Worm (Caenorhabditis elegans) whole organism, early embryonic: ENCODE data around the gene C29E4.10.

Experiments
- B0310.2 ChIP-seq: sonication (generic microtip); optimal IDR thresholded peaks from 2 replicates; lab custom pipeline; 2016; ENCODE audit warnings: mild to moderate bottlenecking, missing genetic modification characterization, missing compliant biosample characterization
- ama-1 ChIP-seq: fragments of 150-350 bp; optimal IDR thresholded peaks from 2 replicates; lab custom pipeline; 2014
- ceh-36 ChIP-seq: sonication (generic microtip); optimal IDR thresholded peaks from 2 replicates; lab custom pipeline; 2016; ENCODE audit warnings: missing genetic modification characterization, inconsistent platforms, missing compliant biosample characterization
- hmbx-1 ChIP-seq: sonication (generic microtip); optimal IDR thresholded peaks from 2 replicates; lab custom pipeline; 2016; ENCODE audit warnings: mild to moderate bottlenecking, missing genetic modification characterization, missing compliant biosample characterization
- pes-1 ChIP-seq: fragments of 200-800 bp; sonication (Bioruptor generic); IDR thresholded peaks from 2 replicates; pipeline ENCODE4 v1.3.6; 2022; ENCODE audit warnings: missing genetic modification reagents, missing genetic modification characterization, missing compliant biosample characterization

DNA sequence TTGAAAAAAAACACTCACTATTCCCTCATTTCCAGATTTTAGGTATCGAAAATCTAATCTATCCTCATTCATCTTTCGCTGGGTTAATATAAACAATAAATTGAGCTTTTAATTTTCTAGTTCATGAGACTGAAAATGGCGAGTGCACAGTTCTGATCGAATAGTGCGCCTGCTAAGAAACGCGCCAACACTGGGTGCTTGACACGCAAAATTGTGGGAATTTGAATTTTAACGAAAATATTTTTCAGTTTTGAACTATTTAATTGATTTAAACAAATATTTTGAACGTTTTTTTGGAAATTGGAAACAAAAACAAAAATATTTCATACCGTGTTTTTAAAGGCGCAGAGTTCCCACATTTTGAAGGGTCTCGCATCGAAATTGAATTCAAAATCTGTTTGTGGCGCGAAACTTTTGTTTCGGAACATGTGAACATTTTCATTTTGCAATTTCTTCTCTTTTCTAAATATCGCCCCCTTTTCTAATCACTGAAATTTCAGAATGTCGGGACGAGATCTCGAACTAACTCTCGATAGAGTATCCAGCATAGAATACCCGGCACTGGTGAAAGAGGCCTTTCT is 9.0 kb upstream of the C29E4.10 start, which contains the start of the genes C29E4.13 and npp-15:
- TF ChIP-seq ama-1 (lab: Kevin White, UChicago): no peak
- TF ChIP-seq ceh-36 (tag; lab: Kevin White, UChicago): no peak
- no peak for TF ChIP-seq B0310.2 (tag; lab: Kevin White, UChicago)
- TF ChIP-seq hmbx-1 (tag; lab: Kevin White, UChicago): no peak
- TF ChIP-seq pes-1 (GFP tag; lab: Robert Waterston, UW): no peak
